Worm (Caenorhabditis elegans): ENCODE measurements around the gene gly-12.
A peak's percentile ranks its signal among the peaks of the same experiment; 100 is the strongest.

The gly-12 gene

DNA sequence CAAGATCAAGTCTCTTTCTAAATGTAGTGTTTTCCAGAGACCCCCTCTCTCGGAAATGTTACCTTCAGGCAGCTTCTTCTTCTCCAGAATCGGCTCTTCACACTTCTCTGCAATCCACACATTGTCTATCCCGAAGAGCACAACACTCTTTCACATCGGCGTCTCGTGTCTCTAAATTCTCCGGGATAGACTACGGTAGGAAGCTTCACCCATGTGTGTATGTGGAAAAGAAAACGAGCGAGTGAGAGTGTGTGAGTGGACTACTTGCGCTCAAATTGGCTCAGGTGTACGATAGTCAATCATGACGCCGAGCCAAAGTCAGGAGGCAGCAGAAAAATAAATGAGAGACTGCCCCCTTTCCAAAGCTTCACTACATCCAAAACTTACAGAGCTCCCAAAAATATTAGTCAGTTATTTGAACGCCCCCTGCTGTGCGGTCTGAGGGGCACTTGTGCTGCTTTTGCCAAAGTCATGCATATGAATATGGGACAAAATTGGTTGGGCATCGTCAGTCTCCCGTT, 28.4 kb upstream of the gly-12 start:
- TF ChIP-seq atf-7 (tag; optimal IDR thresholded peaks at IDR 0.05) (no peak), akir-1 (GFP tag; optimal IDR thresholded peaks at IDR 0.05) (no peak), snpc-1.3 (tag; optimal IDR thresholded peaks at IDR 0.05; ENCODE audit: insufficient read depth) (no peak), B0019.2 (GFP tag; conservative IDR thresholded peaks at IDR 0.05) (no peak)

DNA sequence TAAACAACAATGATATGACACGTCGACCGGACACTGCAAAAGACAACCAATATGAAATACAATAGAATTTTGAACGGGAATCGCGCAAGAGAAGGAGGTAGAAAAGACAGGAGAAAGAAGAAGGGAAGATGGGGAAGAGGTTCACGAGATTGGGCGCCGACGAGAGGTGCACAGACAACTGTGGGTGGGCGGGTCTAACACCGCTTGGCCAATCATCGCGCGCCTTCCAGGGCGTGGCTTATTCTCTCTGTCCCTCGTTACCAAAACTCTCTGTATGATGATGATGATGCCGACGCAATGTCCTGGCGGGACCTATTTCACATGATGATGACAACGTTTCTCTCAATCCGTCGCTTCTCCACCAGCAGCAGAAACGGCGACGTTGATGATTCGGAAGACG, 25.1 kb upstream of the gly-12 start:
- TF ChIP-seq Y79H2A.3 (GFP tag; conservative IDR thresholded peaks at IDR 0.05) (no peak), nfyb-1 (GFP tag; IDR thresholded peaks at IDR 0.05) (peak; percentile 79), Y67H2A.10 (GFP tag; conservative IDR thresholded peaks at IDR 0.05) (no peak), egrh-3 (GFP tag; IDR thresholded peaks at IDR 0.05) (0 out of 2 replicates have a peak, but pooled peaks have one; percentile 15), zfh-2 (GFP tag; conservative IDR thresholded peaks at IDR 0.05) (peak; percentile 74), nhr-179 (tag; optimal IDR thresholded peaks at IDR 0.05) (no peak)

DNA sequence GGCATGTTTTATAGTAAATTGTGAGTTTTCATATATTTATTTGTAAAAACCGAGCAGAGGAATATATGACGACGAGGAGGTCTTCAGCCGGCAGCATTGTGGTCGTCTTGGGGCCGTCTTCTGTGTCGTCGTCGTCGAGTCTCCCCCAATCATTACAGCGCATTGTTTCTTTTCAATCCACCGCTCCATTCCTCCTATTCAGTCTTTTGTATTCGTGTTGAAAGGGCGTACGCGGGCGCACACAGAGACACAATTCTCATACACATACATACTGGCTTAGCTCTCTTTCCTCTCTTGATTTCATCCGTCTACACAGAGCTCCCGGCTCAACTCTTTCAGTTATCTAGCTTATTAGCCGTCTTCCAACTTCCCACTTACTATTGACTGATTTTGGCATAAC, 22.0 kb upstream of the gly-12 start, which contains the start of gene sox-2:
Gene sox-2, minus strand, starts transcription at position 100 of the 400 bp plus-strand sequence.
- TF ChIP-seq ceh-40 (GFP tag; IDR thresholded peaks at IDR 0.05): 0 out of 2 replicates have a peak, but pooled peaks have one; percentile 38
- TF ChIP-seq zfh-2 (GFP tag; conservative IDR thresholded peaks at IDR 0.05): 0 out of 2 replicates have a peak, but pooled peaks have one; percentile 7
- no peak for TF ChIP-seq fkh-3 (tag; optimal IDR thresholded peaks at IDR 0.05)
- TF ChIP-seq nfya-2 (GFP tag; IDR thresholded peaks at IDR 0.05): no peak

DNA sequence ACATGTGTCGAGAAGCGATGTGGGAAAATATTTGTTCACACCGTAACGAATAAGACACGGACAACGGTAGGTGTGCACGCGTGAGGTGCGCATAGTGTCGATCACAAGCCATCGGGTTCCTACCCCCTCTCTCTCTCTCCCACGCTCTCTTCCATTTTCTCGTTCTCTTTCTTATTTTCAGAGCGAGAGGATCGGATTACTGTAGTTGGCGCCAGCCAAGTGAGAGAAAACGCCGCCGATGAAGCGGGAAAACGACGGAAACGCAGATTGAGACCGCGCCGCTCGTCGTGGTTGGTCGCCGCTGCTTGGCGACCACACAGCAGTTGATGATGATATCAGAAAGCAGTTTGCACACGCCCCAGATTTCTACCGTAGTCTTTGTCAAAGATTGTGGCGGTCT, 21.3 kb upstream of the gly-12 start:
- no peak for TF ChIP-seq C17E4.6 (GFP tag; IDR thresholded peaks at IDR 0.05)
- TF ChIP-seq Y53G8AR.9 (GFP tag; conservative IDR thresholded peaks at IDR 0.05): 0 out of 2 replicates have a peak, but pooled peaks have one; percentile 30
- peak; percentile 58; the same call in 1 of the 2 replicates for TF ChIP-seq nfyb-1 (GFP tag; IDR thresholded peaks at IDR 0.05)
- peak; percentile 91 for TF ChIP-seq zfh-2 (GFP tag; conservative IDR thresholded peaks at IDR 0.05)

DNA sequence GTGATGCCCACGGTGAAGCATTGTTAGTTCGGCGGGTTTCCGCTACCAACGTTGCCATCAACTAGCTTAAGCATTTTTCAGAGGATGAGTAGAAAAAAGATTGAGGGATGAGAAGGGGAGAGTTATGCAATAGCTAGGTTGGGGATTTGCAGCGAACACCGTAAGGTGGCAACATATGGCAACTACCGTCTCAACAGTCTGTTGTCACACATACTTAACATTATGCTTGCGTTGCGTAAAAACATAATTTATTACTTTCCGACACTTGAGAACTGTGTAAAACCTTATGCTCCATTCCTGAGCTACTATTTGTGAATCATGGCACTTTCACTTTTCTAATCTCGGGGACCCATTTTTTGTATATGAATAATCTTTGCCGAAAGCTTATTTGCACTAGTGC, 19.0 kb upstream of the gly-12 start:
- TF ChIP-seq nfya-1 (tag; optimal IDR thresholded peaks at IDR 0.05; ENCODE audit: borderline replicate concordance, insufficient read depth) (no peak), ztf-18 (tag; optimal IDR thresholded peaks at IDR 0.05) (no peak), lir-1 (GFP tag; conservative IDR thresholded peaks at IDR 0.05) (no peak), mel-28 (tag; optimal IDR thresholded peaks at IDR 0.05; ENCODE audit: borderline replicate concordance) (no peak), Y67H2A.10 (GFP tag; conservative IDR thresholded peaks at IDR 0.05) (no peak), D2030.7 (GFP tag; IDR thresholded peaks at IDR 0.05) (no peak), B0035.1 (tag; optimal IDR thresholded peaks at IDR 0.05) (no peak), gei-17 (GFP tag; optimal IDR thresholded peaks at IDR 0.05) (no peak), tlf-1 (GFP tag; optimal IDR thresholded peaks at IDR 0.05) (no peak), F57C9.4 (tag; optimal IDR thresholded peaks at IDR 0.05) (no peak), sptf-2 (GFP tag; optimal IDR thresholded peaks at IDR 0.05) (no peak), nfya-2 (GFP tag; IDR thresholded peaks at IDR 0.05) (no peak), ztf-3 (GFP tag; optimal IDR thresholded peaks at IDR 0.05) (no peak), nhr-80 (tag; optimal IDR thresholded peaks at IDR 0.05) (no peak), lin-54 (GFP tag; optimal IDR thresholded peaks at IDR 0.05) (no peak), madf-8 (GFP tag; conservative IDR thresholded peaks at IDR 0.05) (no peak), lin-35 (GFP tag; optimal IDR thresholded peaks at IDR 0.05) (no peak), Y79H2A.3 (GFP tag; conservative IDR thresholded peaks at IDR 0.05) (no peak)

Measured in whole organism, young adult.